Fruit fly (Drosophila melanogaster): ENCODE results near the gene CG42758.

Gene CG42758

dm6 chr3L:14551621-14552020, 15.6 kb upstream of the CG42758 start:
- TF ChIP-seq Pif1A (GFP tag; optimal IDR thresholded peaks at IDR 0.05) (no peak), Pif1B (GFP tag; optimal IDR thresholded peaks at IDR 0.05) (no peak), CG13204 (GFP tag; optimal IDR thresholded peaks at IDR 0.05) (no peak), CG14655 (GFP tag; optimal IDR thresholded peaks at IDR 0.05) (no peak), CG4496 (GFP tag; IDR thresholded peaks at IDR 0.05) (no peak), CG8159 (tag; optimal IDR thresholded peaks at IDR 0.05) (no peak), D1 (tag; optimal IDR thresholded peaks at IDR 0.05) (no peak), CG12605 (GFP tag; IDR thresholded peaks at IDR 0.05) (no peak), rn (GFP tag; IDR thresholded peaks at IDR 0.05) (no peak), Snoo (tag; optimal IDR thresholded peaks at IDR 0.05) (no peak), CG10348 (GFP tag; IDR thresholded peaks at IDR 0.05) (no peak), fd96Ca (GFP tag; IDR thresholded peaks at IDR 0.05) (no peak), CG34367 (tag; optimal IDR thresholded peaks at IDR 0.05) (no peak), CG8301 (tag; optimal IDR thresholded peaks at IDR 0.05) (no peak), CG15710 (tag; optimal IDR thresholded peaks at IDR 0.05) (no peak), CG17806 (tag; optimal IDR thresholded peaks at IDR 0.05) (no peak), gl (tag; optimal IDR thresholded peaks at IDR 0.05) (no peak), CG32121 (GFP tag; IDR thresholded peaks at IDR 0.05) (no peak), CG9948 (tag; optimal IDR thresholded peaks at IDR 0.05) (no peak)

dm6 chr3L:14552041-14552924, 15.0 kb upstream of the CG42758 start:
- TF ChIP-seq CG9948 (tag; optimal IDR thresholded peaks at IDR 0.05) = no peak
- TF ChIP-seq Snoo (tag; optimal IDR thresholded peaks at IDR 0.05) = no peak
- TF ChIP-seq CG12605 (GFP tag; IDR thresholded peaks at IDR 0.05) = no peak
- TF ChIP-seq D1 (tag; optimal IDR thresholded peaks at IDR 0.05) = no peak
- TF ChIP-seq fd96Ca (GFP tag; IDR thresholded peaks at IDR 0.05) = no peak
- TF ChIP-seq Ets98B (GFP tag; IDR thresholded peaks at IDR 0.05) = no peak
- no peak for TF ChIP-seq CG17806 (tag; optimal IDR thresholded peaks at IDR 0.05)
- no peak for TF ChIP-seq CG14655 (GFP tag; optimal IDR thresholded peaks at IDR 0.05)
- TF ChIP-seq Pif1A (GFP tag; optimal IDR thresholded peaks at IDR 0.05) = no peak
- no peak for TF ChIP-seq CG8159 (tag; optimal IDR thresholded peaks at IDR 0.05)
- TF ChIP-seq CG13204 (GFP tag; optimal IDR thresholded peaks at IDR 0.05) = no peak
- TF ChIP-seq Pif1B (GFP tag; optimal IDR thresholded peaks at IDR 0.05) = no peak
- TF ChIP-seq CG4496 (GFP tag; IDR thresholded peaks at IDR 0.05) = no peak
- no peak for TF ChIP-seq CG10348 (GFP tag; IDR thresholded peaks at IDR 0.05)
- no peak for TF ChIP-seq CG32121 (GFP tag; IDR thresholded peaks at IDR 0.05)
- TF ChIP-seq CG15710 (tag; optimal IDR thresholded peaks at IDR 0.05) = no peak
- no peak for TF ChIP-seq EcR (GFP tag; optimal IDR thresholded peaks at IDR 0.05)
- no peak for TF ChIP-seq CG34367 (tag; optimal IDR thresholded peaks at IDR 0.05)
- TF ChIP-seq CG8301 (tag; optimal IDR thresholded peaks at IDR 0.05) = no peak
- TF ChIP-seq rn (GFP tag; IDR thresholded peaks at IDR 0.05) = no peak

- TF ChIP-seq CG13204 (GFP tag; optimal IDR thresholded peaks at IDR 0.05) (peak; percentile 92), CG8301 (tag; optimal IDR thresholded peaks at IDR 0.05) (peak; percentile 94), fd96Ca (GFP tag; IDR thresholded peaks at IDR 0.05) (no peak; the same call in none of the 3 replicates), CG32121 (GFP tag; IDR thresholded peaks at IDR 0.05) (peak; percentile 86), Pif1A (GFP tag; optimal IDR thresholded peaks at IDR 0.05) (peak; percentile 97), CG4496 (GFP tag; IDR thresholded peaks at IDR 0.05) (peak; percentile 97), CG15710 (tag; optimal IDR thresholded peaks at IDR 0.05) (peak; percentile 98), EcR (GFP tag; optimal IDR thresholded peaks at IDR 0.05) (peak; percentile 73), gl (tag; optimal IDR thresholded peaks at IDR 0.05) (peak; percentile 97), CG12605 (GFP tag; IDR thresholded peaks at IDR 0.05) (peak; percentile 89), CG9948 (tag; optimal IDR thresholded peaks at IDR 0.05) (peak; percentile 98), CG8159 (tag; optimal IDR thresholded peaks at IDR 0.05) (peak; percentile 98), CG34367 (tag; optimal IDR thresholded peaks at IDR 0.05) (peak; percentile 98), D1 (tag; optimal IDR thresholded peaks at IDR 0.05) (peak; percentile 83), rn (GFP tag; IDR thresholded peaks at IDR 0.05) (peak; percentile 89), Pif1B (GFP tag; optimal IDR thresholded peaks at IDR 0.05) (peak; percentile 96), CG10348 (GFP tag; IDR thresholded peaks at IDR 0.05) (peak; percentile 64; the same call in 1 of the 2 replicates), Ets98B (GFP tag; IDR thresholded peaks at IDR 0.05) (peak; percentile 93), Snoo (tag; optimal IDR thresholded peaks at IDR 0.05) (peak; percentile 68), CG14655 (GFP tag; optimal IDR thresholded peaks at IDR 0.05) (peak; percentile 97), CG17806 (tag; optimal IDR thresholded peaks at IDR 0.05) (peak; percentile 98)
These were observed 14.4 kb upstream of the CG42758 start for dm6 chr3L:14552925-14553239.

dm6 chr3L:14553891-14554303, 13.3 kb upstream of the CG42758 start:
- TF ChIP-seq CG34367 (tag; optimal IDR thresholded peaks at IDR 0.05) (no peak), CG4496 (GFP tag; IDR thresholded peaks at IDR 0.05) (no peak), CG15710 (tag; optimal IDR thresholded peaks at IDR 0.05) (no peak), EcR (GFP tag; optimal IDR thresholded peaks at IDR 0.05) (no peak), fd96Ca (GFP tag; IDR thresholded peaks at IDR 0.05) (no peak), Ets98B (GFP tag; IDR thresholded peaks at IDR 0.05) (no peak), CG13204 (GFP tag; optimal IDR thresholded peaks at IDR 0.05) (no peak), CG9948 (tag; optimal IDR thresholded peaks at IDR 0.05) (no peak), Pif1B (GFP tag; optimal IDR thresholded peaks at IDR 0.05) (no peak), CG8159 (tag; optimal IDR thresholded peaks at IDR 0.05) (no peak), D1 (tag; optimal IDR thresholded peaks at IDR 0.05) (no peak), CG32121 (GFP tag; IDR thresholded peaks at IDR 0.05) (no peak), rn (GFP tag; IDR thresholded peaks at IDR 0.05) (no peak), CG10348 (GFP tag; IDR thresholded peaks at IDR 0.05) (no peak), CG8301 (tag; optimal IDR thresholded peaks at IDR 0.05) (no peak)

- TF ChIP-seq CG13204 (GFP tag; optimal IDR thresholded peaks at IDR 0.05) = peak; percentile 2
- no peak for TF ChIP-seq Ets98B (GFP tag; IDR thresholded peaks at IDR 0.05)
These were observed 12.2 kb upstream of the CG42758 start for dm6 chr3L:14555052-14555451.

Measured in whole organism, pupa.